Fruit fly (Drosophila melanogaster) whole organism, embryonic: ENCODE data around the gene CG33631.

Source experiments
- CG1024 ChIP-seq: fragments of 200-800 bp; sonication (Bioruptor generic); IDR thresholded peaks from 2 replicates; pipeline ENCODE4 v1.3.6; 2022; ENCODE audit warnings: missing biosample characterization, missing genetic modification characterization
- CG10959 ChIP-seq: fragments of 200-800 bp; sonication (Bioruptor generic); IDR thresholded peaks from 2 replicates; pipeline ENCODE4 v1.3.6; 2022; ENCODE audit warnings: missing biosample characterization, missing genetic modification characterization
- CG11504 ChIP-seq: fragments of 200-800 bp; sonication (Bioruptor generic); optimal IDR thresholded peaks from 3 replicates; lab custom pipeline; 2019; ENCODE audit warnings: missing biosample characterization, mild to moderate bottlenecking, missing genetic modification characterization, moderate library complexity
- CG12391 ChIP-seq: fragments of 200-800 bp; sonication (Bioruptor generic); optimal IDR thresholded peaks from 3 replicates; lab custom pipeline; 2018; ENCODE audit warnings: missing biosample characterization, mild to moderate bottlenecking, missing genetic modification characterization, moderate library complexity
- CG13296 ChIP-seq: fragments of 200-800 bp; sonication (Bioruptor generic); optimal IDR thresholded peaks from 3 replicates; lab custom pipeline; 2018; ENCODE audit warnings: missing biosample characterization, mild to moderate bottlenecking, missing genetic modification characterization
- CG15514 ChIP-seq: fragments of 200-800 bp; sonication (Bioruptor generic); optimal IDR thresholded peaks from 3 replicates; lab custom pipeline; 2017; ENCODE audit warnings: missing biosample characterization, missing genetic modification characterization, mild to moderate bottlenecking, moderate library complexity, missing genetic modification reagents
- CG1602 ChIP-seq: fragments of 200-800 bp; sonication (Bioruptor generic); optimal IDR thresholded peaks from 3 replicates; lab custom pipeline; 2016; ENCODE audit warnings: missing biosample characterization, missing genetic modification characterization
- CG1603 ChIP-seq: fragments of 200-800 bp; sonication (Bioruptor generic); optimal IDR thresholded peaks from 2 replicates; lab custom pipeline; 2019; ENCODE audit warnings: missing biosample characterization, mild to moderate bottlenecking, missing genetic modification characterization, moderate library complexity
- CG17359 ChIP-seq: fragments of 200-800 bp; sonication (Bioruptor generic); optimal IDR thresholded peaks from 3 replicates; lab custom pipeline; 2018; ENCODE audit warnings: missing biosample characterization, mild to moderate bottlenecking, missing genetic modification characterization, moderate library complexity
- CG31365 ChIP-seq: fragments of 200-800 bp; sonication (Bioruptor generic); optimal IDR thresholded peaks from 2 replicates; lab custom pipeline; 2018; ENCODE audit warnings: missing biosample characterization, mild to moderate bottlenecking, missing genetic modification characterization
- CG3847 ChIP-seq: fragments of 200-800 bp; sonication (Bioruptor generic); IDR thresholded peaks from 2 replicates; pipeline ENCODE4 v1.3.6; 2022; ENCODE audit warnings: missing biosample characterization, missing genetic modification characterization
- CG43689 ChIP-seq: fragments of 200-800 bp; sonication (Bioruptor generic); IDR thresholded peaks from 2 replicates; pipeline ENCODE4 v1.3.6; 2022; ENCODE audit warnings: missing biosample characterization, missing genetic modification characterization
- CG7839 ChIP-seq: fragments of 200-800 bp; sonication (Bioruptor generic); optimal IDR thresholded peaks from 3 replicates; lab custom pipeline; 2018; ENCODE audit warnings: missing biosample characterization, mild to moderate bottlenecking, missing genetic modification characterization, moderate library complexity
- CG8089 ChIP-seq: fragments of 200-800 bp; sonication (Bioruptor generic); optimal IDR thresholded peaks from 3 replicates; lab custom pipeline; 2016; ENCODE audit warnings: missing biosample characterization, missing genetic modification characterization
- CG8290 ChIP-seq, 3 experiments: fragments of 200-800 bp; sonication (Bioruptor generic); optimal IDR thresholded peaks; 2 replicates each; lab custom pipeline; 2016 to 2019; ENCODE audit warnings: missing biosample characterization in 3 of 3, missing genetic modification characterization in 3 of 3, mild to moderate bottlenecking in 2 of 3, moderate library complexity in 1 of 3
- CG8478 ChIP-seq: fragments of >200 bp; optimal IDR thresholded peaks from 2 replicates; lab custom pipeline; 2018
- CG8944 ChIP-seq: fragments of 200-800 bp; sonication (Bioruptor generic); optimal IDR thresholded peaks from 3 replicates; lab custom pipeline; 2016; ENCODE audit warnings: missing biosample characterization, missing genetic modification characterization
- CG9609 ChIP-seq: fragments of 200-800 bp; sonication (Bioruptor generic); optimal IDR thresholded peaks from 3 replicates; lab custom pipeline; 2016; ENCODE audit warnings: missing biosample characterization, missing genetic modification characterization
- CG9876 ChIP-seq: fragments of 200-800 bp; sonication (Bioruptor generic); optimal IDR thresholded peaks from 2 replicates; lab custom pipeline; 2016; ENCODE audit warnings: missing biosample characterization, missing genetic modification characterization
- Chrac-16 ChIP-seq: fragments of 200-800 bp; sonication (Bioruptor generic); optimal IDR thresholded peaks from 3 replicates; lab custom pipeline; 2016; ENCODE audit warnings: missing biosample characterization, missing genetic modification characterization
- Ets65A ChIP-seq: fragments of 200-800 bp; sonication (Bioruptor generic); peaks from one replicate; lab custom pipeline; 2016; ENCODE audit warnings: missing biosample characterization, missing genetic modification characterization
- HLH3B ChIP-seq: fragments of 200-800 bp; sonication (Bioruptor generic); IDR thresholded peaks from 2 replicates; pipeline ENCODE4 v1.3.6; 2022; ENCODE audit warnings: missing biosample characterization, missing genetic modification characterization
- HmgZ ChIP-seq: fragments of 200-800 bp; sonication (Bioruptor generic); optimal IDR thresholded peaks from 2 replicates; lab custom pipeline; 2018; ENCODE audit warnings: missing biosample characterization, mild to moderate bottlenecking, missing genetic modification characterization
- Hr51 ChIP-seq, 2 experiments: fragments of 200-800 bp; sonication (Bioruptor generic); optimal IDR thresholded peaks; 2 replicates in 1 of 2; 3 replicates in 1 of 2; lab custom pipeline; 2016 to 2018; ENCODE audit warnings: missing biosample characterization in 2 of 2, missing genetic modification characterization in 2 of 2, mild to moderate bottlenecking in 1 of 2, moderate library complexity in 1 of 2
- NFAT ChIP-seq: fragments of 200-800 bp; sonication (Bioruptor generic); IDR thresholded peaks from 2 replicates; pipeline ENCODE4 v1.3.6; 2022; ENCODE audit warnings: missing biosample characterization, missing genetic modification characterization
- Neu2 ChIP-seq: fragments of 200-800 bp; sonication (Bioruptor generic); optimal IDR thresholded peaks from 3 replicates; lab custom pipeline; 2016; ENCODE audit warnings: missing biosample characterization, missing genetic modification characterization, borderline replicate concordance
- Sry-δ ChIP-seq: fragments of 200-800 bp; sonication (Bioruptor generic); optimal IDR thresholded peaks from 2 replicates; lab custom pipeline; 2016; ENCODE audit warnings: missing biosample characterization, missing genetic modification characterization
- Xrp1 ChIP-seq: fragments of 200-800 bp; sonication (Bioruptor generic); IDR thresholded peaks from 2 replicates; pipeline ENCODE4 v1.3.6; 2022; ENCODE audit warnings: missing biosample characterization, missing genetic modification characterization
- YL-1 ChIP-seq: fragments of 200-800 bp; sonication (Bioruptor generic); optimal IDR thresholded peaks from 3 replicates; lab custom pipeline; 2017; ENCODE audit warnings: missing biosample characterization, mild to moderate bottlenecking, missing genetic modification characterization
- cad ChIP-seq: fragments of >200 bp; optimal IDR thresholded peaks from 2 replicates; lab custom pipeline; 2017; ENCODE audit warnings: missing biosample characterization, missing genetic modification characterization
- cato ChIP-seq: fragments of 200-800 bp; sonication (Bioruptor generic); optimal IDR thresholded peaks from 2 replicates; lab custom pipeline; 2016; ENCODE audit warnings: missing biosample characterization, missing genetic modification characterization, borderline replicate concordance
- cg ChIP-seq: fragments of 200-800 bp; sonication (Bioruptor generic); optimal IDR thresholded peaks from 3 replicates; lab custom pipeline; 2019; ENCODE audit warnings: missing biosample characterization, mild to moderate bottlenecking, missing genetic modification characterization, moderate library complexity
- chif ChIP-seq, 2 experiments: fragments of 200-800 bp; sonication (Bioruptor generic); optimal IDR thresholded peaks; 3 replicates each; lab custom pipeline; 2016; ENCODE audit warnings: missing biosample characterization in 2 of 2, missing genetic modification characterization in 2 of 2
- chn ChIP-seq: fragments of 200-800 bp; sonication (Bioruptor generic); optimal IDR thresholded peaks from 2 replicates; lab custom pipeline; 2016; ENCODE audit warnings: missing biosample characterization, missing genetic modification characterization
- crc ChIP-seq: fragments of 200-800 bp; sonication (Bioruptor generic); optimal IDR thresholded peaks from 2 replicates; lab custom pipeline; 2016; ENCODE audit warnings: missing biosample characterization, missing genetic modification characterization
- cwo ChIP-seq: fragments of 200-800 bp; sonication (Bioruptor generic); optimal IDR thresholded peaks from 3 replicates; lab custom pipeline; 2017; ENCODE audit warnings: missing biosample characterization, missing genetic modification characterization, mild to moderate bottlenecking, moderate library complexity, missing genetic modification reagents
- danr ChIP-seq: fragments of 200-800 bp; sonication (Bioruptor generic); IDR thresholded peaks from 2 replicates; pipeline ENCODE4 v1.3.6; 2022; ENCODE audit warnings: missing biosample characterization, missing genetic modification characterization
- fd96Cb ChIP-seq: fragments of 200-800 bp; sonication (Bioruptor generic); optimal IDR thresholded peaks from 2 replicates; lab custom pipeline; 2018; ENCODE audit warnings: missing biosample characterization, mild to moderate bottlenecking, missing genetic modification characterization, moderate library complexity
- ftz-f1 ChIP-seq: fragments of 200-800 bp; sonication (Bioruptor generic); optimal IDR thresholded peaks from 2 replicates; lab custom pipeline; 2016; ENCODE audit warnings: missing biosample characterization, missing genetic modification characterization
- gce ChIP-seq: fragments of 200-800 bp; sonication (Bioruptor generic); IDR thresholded peaks from 3 replicates; pipeline ENCODE4 v1.3.6; 2022; ENCODE audit warnings: missing biosample characterization, missing genetic modification characterization
- kay ChIP-seq: fragments of 200-800 bp; sonication (Bioruptor generic); optimal IDR thresholded peaks from 2 replicates; lab custom pipeline; 2016; ENCODE audit warnings: missing biosample characterization, missing genetic modification characterization
- nom ChIP-seq: fragments of 200-800 bp; sonication (Bioruptor generic); optimal IDR thresholded peaks from 2 replicates; lab custom pipeline; 2017; ENCODE audit warnings: missing biosample characterization, missing genetic modification characterization, mild to moderate bottlenecking, moderate library complexity, missing genetic modification reagents
- pum ChIP-seq: fragments of 200-800 bp; sonication (Bioruptor generic); optimal IDR thresholded peaks from 2 replicates; lab custom pipeline; 2016; ENCODE audit warnings: missing biosample characterization, missing genetic modification characterization
- pzg ChIP-seq: fragments of 200-800 bp; sonication (Bioruptor generic); optimal IDR thresholded peaks from 3 replicates; lab custom pipeline; 2018; ENCODE audit warnings: missing biosample characterization, mild to moderate bottlenecking, missing genetic modification characterization, moderate library complexity
- ranshi ChIP-seq: fragments of 200-800 bp; sonication (Bioruptor generic); IDR thresholded peaks from 2 replicates; pipeline ENCODE4 v1.3.6; 2022; ENCODE audit warnings: missing biosample characterization, missing genetic modification characterization
- row ChIP-seq: fragments of 200-800 bp; sonication (Bioruptor generic); IDR thresholded peaks from 3 replicates; pipeline ENCODE4 v1.3.6; 2022; ENCODE audit warnings: missing biosample characterization, missing genetic modification characterization
- sens ChIP-seq: fragments of 200-800 bp; sonication (Bioruptor generic); peaks from one replicate; lab custom pipeline; 2016; ENCODE audit warnings: missing biosample characterization, missing genetic modification characterization
- tap ChIP-seq: fragments of 200-800 bp; optimal IDR thresholded peaks from 3 replicates; lab custom pipeline; 2019; ENCODE audit warnings: missing biosample characterization, mild to moderate bottlenecking, missing genetic modification characterization, moderate library complexity
- trem ChIP-seq: fragments of 200-800 bp; optimal IDR thresholded peaks from 3 replicates; lab custom pipeline; 2019; ENCODE audit warnings: missing biosample characterization, mild to moderate bottlenecking, missing genetic modification characterization, moderate library complexity

Gene CG33631

dm6 chr3R:10079267-10079987 lies 15.6 kb downstream of the CG33631 start (continued):
- TF ChIP-seq CG3847 (GFP tag; lab: Robert Waterston, UW), result no peak
- TF ChIP-seq CG8290 (GFP tag; optimal IDR thresholded peaks at IDR 0.05; lab: Kevin White, UChicago), result no peak
- TF ChIP-seq CG8290 (tag; optimal IDR thresholded peaks at IDR 0.05; lab: Kevin White, UChicago), result no peak
- TF ChIP-seq CG11504 (tag; lab: Kevin White, UChicago), result peak; percentile 64
- peak; percentile 86 for TF ChIP-seq sens (GFP tag; lab: Kevin White, UChicago)
- 0 out of 3 replicates have a peak, but pooled peaks have one; percentile 11 for TF ChIP-seq gce (GFP tag; lab: Robert Waterston, UW)
- TF ChIP-seq Neu2 (GFP tag; lab: Kevin White, UChicago), result peak; percentile 3
- TF ChIP-seq Hr51 (GFP tag; optimal IDR thresholded peaks at IDR 0.05; lab: Kevin White, UChicago), result peak in 1 of 2 experiments; percentile 51
- peak; percentile 2 for TF ChIP-seq CG8944
- peak; percentile 4 for TF ChIP-seq CG15514
- TF ChIP-seq fd96Cb (tag; lab: Kevin White, UChicago), result peak; percentile 50
- peak; percentile 52 for TF ChIP-seq ftz-f1 (GFP tag; lab: Kevin White, UChicago)
- TF ChIP-seq CG13296 (GFP tag; lab: Kevin White, UChicago), result no peak
- TF ChIP-seq CG12391 (tag; lab: Kevin White, UChicago), result peak; percentile 23
- TF ChIP-seq CG43689 (GFP tag; lab: Robert Waterston, UW), result 0 out of 2 replicates have a peak, but pooled peaks have one; percentile 6
- no peak for TF ChIP-seq kay (GFP tag; lab: Kevin White, UChicago)
- peak; percentile 45 for TF ChIP-seq CG17359 (tag; lab: Kevin White, UChicago)
- peak; percentile 35 for TF ChIP-seq CG7839
- peak; percentile 3 for TF ChIP-seq tap (tag; lab: Kevin White, UChicago)
- no peak for TF ChIP-seq pzg (GFP tag; lab: Kevin White, UChicago)
- peak; percentile 59 for TF ChIP-seq CG1603 (tag; lab: Kevin White, UChicago)
- TF ChIP-seq chif (GFP tag; optimal IDR thresholded peaks at IDR 0.05; lab: Kevin White, UChicago), result peak; percentile 10 to 58
- no peak for TF ChIP-seq CG31365
- TF ChIP-seq CG8089 (GFP tag; lab: Kevin White, UChicago), result no peak
- peak; percentile 63 for TF ChIP-seq cg
- TF ChIP-seq Chrac-16, result peak; percentile 11
- no peak for TF ChIP-seq CG9876 (GFP tag; lab: Kevin White, UChicago)
- no peak for TF ChIP-seq CG10959 (GFP tag; lab: Robert Waterston, UW)
- no peak for TF ChIP-seq HmgZ (tag; lab: Kevin White, UChicago)
- TF ChIP-seq row (GFP tag; lab: Robert Waterston, UW), result peak; percentile 49
- 0 out of 2 replicates have a peak, but pooled peaks have one; percentile 30 for TF ChIP-seq Xrp1 (GFP tag; lab: Robert Waterston, UW)
- no peak for TF ChIP-seq trem
- TF ChIP-seq NFAT (GFP tag; lab: Robert Waterston, UW), result no peak
- TF ChIP-seq crc, result no peak
- peak; percentile 22 for TF ChIP-seq cato (GFP tag; lab: Kevin White, UChicago)
- no peak for TF ChIP-seq danr (GFP tag; lab: Robert Waterston, UW)
- TF ChIP-seq cad (GFP tag; lab: Kevin White, UChicago), result no peak
- no peak for TF ChIP-seq YL-1
- TF ChIP-seq HLH3B, result 0 out of 2 replicates have a peak, but pooled peaks have one; percentile 40
- peak; percentile 10 for TF ChIP-seq pum (GFP tag; lab: Kevin White, UChicago)
- TF ChIP-seq CG9609, result peak; percentile 6
- no peak for TF ChIP-seq Ets65A (GFP tag; lab: Kevin White, UChicago)
- no peak for TF ChIP-seq cwo (GFP tag; lab: Kevin White, UChicago)
- no peak for TF ChIP-seq CG1024 (GFP tag; lab: Robert Waterston, UW)
- TF ChIP-seq CG1602 (GFP tag; lab: Kevin White, UChicago), result peak; percentile 18
- peak; percentile 1 for TF ChIP-seq Sry-δ (GFP tag; lab: Kevin White, UChicago)
- TF ChIP-seq ranshi (GFP tag; lab: Robert Waterston, UW), result peak; percentile 40; the same call in 1 of the 2 replicates
- TF ChIP-seq chn (GFP tag; lab: Kevin White, UChicago), result no peak
- TF ChIP-seq CG8478 (lab: Kevin White, UChicago), result peak; percentile 21
- TF ChIP-seq nom, result peak; percentile 3
